Worm (Caenorhabditis elegans) whole organism, L1 larva: ENCODE results near the gene C07B5.6.
A peak's percentile ranks its signal among the peaks of the same experiment; 100 is the strongest.

Experiments used
- C04F5.9 ChIP-seq: sonication (generic microtip); optimal IDR thresholded peaks from 2 replicates; lab custom pipeline; 2016; ENCODE audit warnings: missing genetic modification characterization, missing compliant biosample characterization
- C16A3.4 ChIP-seq: fragments of 150-350 bp; optimal IDR thresholded peaks from 2 replicates; lab custom pipeline; 2014; ENCODE audit warnings: missing biosample characterization, missing genetic modification characterization
- C34B4.2 ChIP-seq: sonication (generic microtip); optimal IDR thresholded peaks from 2 replicates; lab custom pipeline; 2017; ENCODE audit warnings: mild to moderate bottlenecking, missing genetic modification characterization, missing compliant biosample characterization
- Y116A8C.19 ChIP-seq: sonication (generic microtip); optimal IDR thresholded peaks from 2 replicates; lab custom pipeline; 2016; ENCODE audit warnings: missing compliant biosample characterization, missing genetic modification characterization, borderline replicate concordance
- aha-1 ChIP-seq: fragments of 150-350 bp; optimal IDR thresholded peaks from 2 replicates; lab custom pipeline; 2014; ENCODE audit warnings: missing biosample characterization, missing genetic modification characterization
- blmp-1 ChIP-seq: fragments of 150-350 bp; optimal IDR thresholded peaks from 2 replicates; lab custom pipeline; 2014; ENCODE audit warnings: missing biosample characterization, missing genetic modification characterization
- ceh-63 ChIP-seq: fragments of 200-800 bp; sonication (Bioruptor generic); optimal IDR thresholded peaks from 2 replicates; lab custom pipeline; 2018; ENCODE audit warnings: mild to moderate bottlenecking, missing genetic modification characterization, missing compliant biosample characterization
- ceh-8 ChIP-seq: fragments of 200-800 bp; sonication (Bioruptor generic); optimal IDR thresholded peaks from 2 replicates; lab custom pipeline; 2018; ENCODE audit warnings: mild to moderate bottlenecking, missing genetic modification characterization, moderate library complexity, missing compliant biosample characterization
- ceh-88 ChIP-seq: fragments of 200-800 bp; sonication (Bioruptor generic); IDR thresholded peaks from 2 replicates; pipeline ENCODE4 v1.3.6; 2022; ENCODE audit warnings: missing genetic modification characterization, missing compliant biosample characterization
- efl-1 ChIP-seq, 4 experiments: fragments of 150-350 bp; optimal IDR thresholded peaks in 3 of 4; peaks in 1 of 4; 1 replicate in 1 of 4; 2 replicates in 3 of 4; lab custom pipeline; 2014; ENCODE audit warnings: missing biosample characterization in 2 of 4, missing genetic modification characterization in 2 of 4, missing genetic modification reagents in 2 of 4
- efl-3 ChIP-seq: fragments of 200-800 bp; sonication (Bioruptor generic); optimal IDR thresholded peaks from 2 replicates; lab custom pipeline; 2018; ENCODE audit warnings: mild to moderate bottlenecking, missing genetic modification characterization, missing compliant biosample characterization
- egl-27 ChIP-seq, 2 experiments: fragments of 150-350 bp in 1 of 2; sonication (generic microtip); optimal IDR thresholded peaks; 3 replicates each; lab custom pipeline; 2017 to 2018; ENCODE audit warnings: missing biosample characterization in 2 of 2, missing genetic modification characterization in 2 of 2, missing genetic modification reagents in 2 of 2
- elt-2 ChIP-seq: sonication (generic microtip); optimal IDR thresholded peaks from 2 replicates; lab custom pipeline; 2016; ENCODE audit warnings: missing genetic modification characterization, mild to moderate bottlenecking, inconsistent platforms, missing compliant biosample characterization, missing genetic modification reagents
- elt-3 ChIP-seq, 6 experiments: fragments of 150-350 bp in 1 of 6; sonication (generic microtip); optimal IDR thresholded peaks; 2 replicates each; lab custom pipeline; 2017 to 2018; ENCODE audit warnings: missing biosample characterization in 6 of 6, missing genetic modification characterization in 6 of 6, inconsistent platforms in 1 of 6
- ets-5 ChIP-seq: fragments of 200-800 bp; sonication (Bioruptor generic); IDR thresholded peaks from 2 replicates; pipeline ENCODE4 v1.3.6; 2022; ENCODE audit warnings: missing genetic modification characterization, missing compliant biosample characterization
- grh-1 ChIP-seq: fragments of 200-800 bp; sonication (Bioruptor generic); IDR thresholded peaks from 2 replicates; pipeline ENCODE4 v1.3.6; 2022; ENCODE audit warnings: missing genetic modification reagents, missing genetic modification characterization, missing compliant biosample characterization
- hlh-17 ChIP-seq: fragments of 200-800 bp; sonication (Bioruptor generic); optimal IDR thresholded peaks from 2 replicates; lab custom pipeline; 2018; ENCODE audit warnings: missing genetic modification characterization, mild to moderate bottlenecking, missing compliant biosample characterization, moderate library complexity, borderline replicate concordance
- hlh-4 ChIP-seq: sonication (generic microtip); optimal IDR thresholded peaks from 2 replicates; lab custom pipeline; 2016; ENCODE audit warnings: mild to moderate bottlenecking, missing genetic modification characterization, missing compliant biosample characterization
- isw-1 ChIP-seq: fragments of 200-800 bp; sonication (Bioruptor generic); IDR thresholded peaks from 2 replicates; pipeline ENCODE4 v1.3.6; 2022; ENCODE audit warnings: missing genetic modification characterization, missing compliant biosample characterization
- jun-1 ChIP-seq: fragments of 150-350 bp; optimal IDR thresholded peaks from 2 replicates; lab custom pipeline; 2014; ENCODE audit warnings: missing biosample characterization, missing genetic modification reagents, missing genetic modification characterization
- lin-14 ChIP-seq: fragments of 200-800 bp; sonication (Bioruptor generic); optimal IDR thresholded peaks from 2 replicates; lab custom pipeline; 2018; ENCODE audit warnings: mild to moderate bottlenecking, missing genetic modification characterization, moderate library complexity, missing compliant biosample characterization
- lin-15B ChIP-seq: fragments of 150-350 bp; sonication (generic microtip); optimal IDR thresholded peaks from 3 replicates; lab custom pipeline; 2014; ENCODE audit warnings: missing biosample characterization, missing genetic modification characterization
- lin-39 ChIP-seq: fragments of 150-350 bp; optimal IDR thresholded peaks from 2 replicates; lab custom pipeline; 2014; ENCODE audit warnings: missing biosample characterization, missing genetic modification reagents, missing genetic modification characterization
- lir-3 ChIP-seq: sonication (generic microtip); optimal IDR thresholded peaks from 2 replicates; lab custom pipeline; 2016; ENCODE audit warnings: mild to moderate bottlenecking, missing genetic modification characterization, moderate library complexity, missing compliant biosample characterization; ENCODE audit not compliant: poor library complexity
- lsy-2 ChIP-seq, 2 experiments: fragments of 150-350 bp; optimal IDR thresholded peaks; 2 replicates each; lab custom pipeline; 2014; ENCODE audit warnings: missing biosample characterization in 2 of 2, missing genetic modification characterization in 2 of 2
- mdl-1 ChIP-seq, 2 experiments: fragments of 150-350 bp; optimal IDR thresholded peaks; 2 replicates each; lab custom pipeline; 2014 to 2017; ENCODE audit warnings: missing biosample characterization in 2 of 2, missing genetic modification characterization in 2 of 2, inconsistent platforms in 1 of 2
- mep-1 ChIP-seq: fragments of 150-350 bp; optimal IDR thresholded peaks from 2 replicates; lab custom pipeline; 2014; ENCODE audit warnings: missing biosample characterization, missing genetic modification characterization
- nhr-11 ChIP-seq: fragments of 150-350 bp; optimal IDR thresholded peaks from 2 replicates; lab custom pipeline; 2014; ENCODE audit warnings: missing biosample characterization, missing genetic modification characterization
- nhr-19 ChIP-seq: fragments of 200-800 bp; sonication (Bioruptor generic); conservative IDR thresholded peaks from 2 replicates; pipeline ENCODE4 v1.3.6; 2022; ENCODE audit warnings: missing genetic modification characterization, missing compliant biosample characterization
- nhr-20 ChIP-seq: sonication (generic microtip); optimal IDR thresholded peaks from 2 replicates; lab custom pipeline; 2016; ENCODE audit warnings: mild to moderate bottlenecking, missing genetic modification characterization, missing compliant biosample characterization
- nhr-47 ChIP-seq: sonication (generic microtip); optimal IDR thresholded peaks from 2 replicates; lab custom pipeline; 2016; ENCODE audit warnings: mild to moderate bottlenecking, missing genetic modification characterization, moderate library complexity, missing compliant biosample characterization
- nhr-76 ChIP-seq: sonication (generic microtip); optimal IDR thresholded peaks from 2 replicates; lab custom pipeline; 2017; ENCODE audit warnings: missing biosample characterization, missing genetic modification characterization
- nhr-77 ChIP-seq: fragments of 150-350 bp; optimal IDR thresholded peaks from 2 replicates; lab custom pipeline; 2014; ENCODE audit warnings: missing biosample characterization, missing genetic modification characterization
- nhr-85 ChIP-seq: sonication (generic microtip); peaks from one replicate; lab custom pipeline; 2016; ENCODE audit warnings: missing genetic modification characterization, inconsistent platforms, missing compliant biosample characterization
- pag-3 ChIP-seq: sonication (generic microtip); optimal IDR thresholded peaks from 2 replicates; lab custom pipeline; 2017; ENCODE audit warnings: missing genetic modification characterization, mild to moderate bottlenecking, missing compliant biosample characterization, antibody characterized with exemption, borderline replicate concordance; ENCODE audit not compliant: insufficient read depth
- pqm-1 ChIP-seq: sonication (generic microtip); optimal IDR thresholded peaks from 3 replicates; lab custom pipeline; 2017; ENCODE audit warnings: missing biosample characterization, missing genetic modification characterization
- skn-1 ChIP-seq: fragments of 150-350 bp; optimal IDR thresholded peaks from 2 replicates; lab custom pipeline; 2014; ENCODE audit warnings: missing biosample characterization, missing genetic modification characterization
- snpc-4 ChIP-seq: fragments of 150-350 bp; optimal IDR thresholded peaks from 2 replicates; lab custom pipeline; 2014; ENCODE audit warnings: missing biosample characterization, missing genetic modification characterization
- snu-23 ChIP-seq: sonication (generic microtip); optimal IDR thresholded peaks from 2 replicates; lab custom pipeline; 2016; ENCODE audit warnings: missing genetic modification characterization, missing compliant biosample characterization
- sox-4 ChIP-seq: sonication (generic microtip); optimal IDR thresholded peaks from 2 replicates; lab custom pipeline; 2016; ENCODE audit warnings: missing genetic modification characterization, missing compliant biosample characterization
- sptf-1 ChIP-seq: fragments of 150-350 bp; optimal IDR thresholded peaks from 2 replicates; lab custom pipeline; 2014; ENCODE audit warnings: missing biosample characterization, missing genetic modification characterization
- sup-37 ChIP-seq: fragments of 200-800 bp; sonication (Bioruptor generic); optimal IDR thresholded peaks from 2 replicates; lab custom pipeline; 2018; ENCODE audit warnings: mild to moderate bottlenecking, missing genetic modification characterization, missing compliant biosample characterization
- swsn-7 ChIP-seq: sonication (generic microtip); optimal IDR thresholded peaks from 2 replicates; lab custom pipeline; 2016; ENCODE audit warnings: missing genetic modification characterization, missing compliant biosample characterization
- unc-30 ChIP-seq: sonication (generic microtip); optimal IDR thresholded peaks from 2 replicates; lab custom pipeline; 2017; ENCODE audit warnings: missing biosample characterization, missing genetic modification characterization
- unc-86 ChIP-seq: sonication (generic microtip); optimal IDR thresholded peaks from 2 replicates; lab custom pipeline; 2016; ENCODE audit warnings: missing genetic modification characterization, missing compliant biosample characterization
- unc-98 ChIP-seq: fragments of 200-800 bp; sonication (Bioruptor generic); IDR thresholded peaks from 2 replicates; pipeline ENCODE4 v1.3.6; 2022; ENCODE audit warnings: missing genetic modification characterization, missing compliant biosample characterization
- vab-15 ChIP-seq: sonication (generic microtip); optimal IDR thresholded peaks from 2 replicates; lab custom pipeline; 2017; ENCODE audit warnings: missing genotype, mild to moderate bottlenecking, missing genetic modification characterization, missing compliant biosample characterization
- xbp-1 ChIP-seq: sonication (generic microtip); optimal IDR thresholded peaks from 2 replicates; lab custom pipeline; 2016; ENCODE audit warnings: missing genetic modification characterization, missing compliant biosample characterization
- zip-4 ChIP-seq: fragments of 200-800 bp; sonication (Bioruptor generic); optimal IDR thresholded peaks from 2 replicates; lab custom pipeline; 2018; ENCODE audit warnings: mild to moderate bottlenecking, missing genetic modification characterization, moderate library complexity, missing compliant biosample characterization
- ztf-11 ChIP-seq, 2 experiments: sonication (generic microtip); optimal IDR thresholded peaks; 2 replicates each; lab custom pipeline; 2016 to 2017; ENCODE audit warnings: missing genetic modification characterization in 2 of 2, missing biosample characterization in 1 of 2, missing compliant biosample characterization in 1 of 2

Gene C07B5.6

ce11 chrX:9552404-9552803 is 33.6 kb downstream of the C07B5.6 start (continued):
- TF ChIP-seq unc-86 (tag; lab: Kevin White, UChicago), result no peak
- no peak for TF ChIP-seq hlh-17 (GFP tag; lab: Kevin White, UChicago)
- no peak for TF ChIP-seq ceh-88 (GFP tag; lab: Robert Waterston, UW)
- TF ChIP-seq nhr-85 (tag; lab: Kevin White, UChicago), result peak; percentile 76
- no peak for TF ChIP-seq C16A3.4 (tag; lab: Kevin White, UChicago)
- TF ChIP-seq vab-15, result no peak
- peak; percentile 77 for TF ChIP-seq lin-14 (GFP tag; lab: Kevin White, UChicago)
- no peak for TF ChIP-seq lin-39 (tag; lab: Kevin White, UChicago)
- peak in 1 of 2 experiments; percentile 2 for TF ChIP-seq ztf-11 (tag; optimal IDR thresholded peaks at IDR 0.05; lab: Kevin White, UChicago)
- no peak for TF ChIP-seq nhr-11 (tag; lab: Kevin White, UChicago)
- TF ChIP-seq hlh-4 (tag; lab: Kevin White, UChicago), result no peak
- peak in 1 of 2 experiments; percentile 22 for TF ChIP-seq lsy-2 (tag; optimal IDR thresholded peaks at IDR 0.05; lab: Kevin White, UChicago)
- TF ChIP-seq egl-27 (tag; optimal IDR thresholded peaks at IDR 0.05; lab: Kevin White, UChicago), result no peak
- TF ChIP-seq C34B4.2 (tag; lab: Kevin White, UChicago), result no peak
- no peak for TF ChIP-seq aha-1 (tag; lab: Kevin White, UChicago)
- no peak for TF ChIP-seq sup-37 (GFP tag; lab: Kevin White, UChicago)
- peak; percentile 44 to 49 for TF ChIP-seq efl-1 (optimal IDR thresholded peaks at IDR 0.05; lab: Kevin White, UChicago)
- peak; percentile 55 to 95 for TF ChIP-seq efl-1 (GFP tag; optimal IDR thresholded peaks at IDR 0.05 in 1 of 2; lab: Kevin White, UChicago)
- peak; percentile 33 for TF ChIP-seq nhr-47 (tag; lab: Kevin White, UChicago)
- TF ChIP-seq zip-4 (GFP tag; lab: Kevin White, UChicago), result no peak
- TF ChIP-seq swsn-7 (tag; lab: Kevin White, UChicago), result peak; percentile 42
- no peak for TF ChIP-seq C04F5.9
- TF ChIP-seq unc-30 (tag; lab: Kevin White, UChicago), result no peak
- TF ChIP-seq elt-3 (tag; optimal IDR thresholded peaks at IDR 0.05; lab: Kevin White, UChicago), result peak in 1 of 6 experiments; percentile 8
- TF ChIP-seq lin-15B (tag; lab: Kevin White, UChicago), result no peak
- TF ChIP-seq lir-3 (tag; lab: Kevin White, UChicago), result no peak
- TF ChIP-seq mep-1 (tag; lab: Kevin White, UChicago), result peak; percentile 62
- peak in 1 of 2 experiments; percentile 43 for TF ChIP-seq mdl-1 (tag; optimal IDR thresholded peaks at IDR 0.05; lab: Kevin White, UChicago)
- TF ChIP-seq ets-5 (GFP tag; lab: Robert Waterston, UW), result no peak
- no peak for TF ChIP-seq nhr-77 (tag; lab: Kevin White, UChicago)
- TF ChIP-seq isw-1 (GFP tag; lab: Robert Waterston, UW), result no peak
- TF ChIP-seq xbp-1, result peak; percentile 12
- no peak for TF ChIP-seq Y116A8C.19 (tag; lab: Kevin White, UChicago)
- no peak for TF ChIP-seq nhr-76 (tag; lab: Kevin White, UChicago)
- TF ChIP-seq elt-2 (tag; lab: Kevin White, UChicago), result no peak
- TF ChIP-seq snpc-4 (tag; lab: Kevin White, UChicago), result no peak
- TF ChIP-seq ceh-8 (GFP tag; lab: Kevin White, UChicago), result no peak
- TF ChIP-seq ceh-63, result no peak
- no peak for TF ChIP-seq unc-98

- TF ChIP-seq nhr-85 (tag; lab: Kevin White, UChicago) (peak; percentile 95), mep-1 (tag; lab: Kevin White, UChicago) (peak; percentile 60), sox-4 (tag; lab: Kevin White, UChicago) (no peak), sptf-1 (tag; lab: Kevin White, UChicago) (no peak), nhr-20 (tag; lab: Kevin White, UChicago) (peak; percentile 52), elt-3 (tag; optimal IDR thresholded peaks at IDR 0.05; lab: Kevin White, UChicago) (peak in 4 of 6 experiments; percentile 17 to 76 (median 42)), jun-1 (tag; lab: Kevin White, UChicago) (peak; percentile 27), snu-23 (GFP tag; lab: Kevin White, UChicago) (peak; percentile 9), elt-2 (tag; lab: Kevin White, UChicago) (peak; percentile 51), nhr-19 (GFP tag; lab: Robert Waterston, UW) (peak; percentile 10; the same call in 1 of the 2 replicates), efl-3 (GFP tag; lab: Kevin White, UChicago) (no peak), pqm-1 (tag; lab: Kevin White, UChicago) (no peak), pag-3 (tag; lab: Kevin White, UChicago) (peak; percentile 34), unc-86 (tag; lab: Kevin White, UChicago) (no peak), skn-1 (no peak), C16A3.4 (tag; lab: Kevin White, UChicago) (peak; percentile 11), lin-14 (GFP tag; lab: Kevin White, UChicago) (peak; percentile 88), mdl-1 (tag; optimal IDR thresholded peaks at IDR 0.05; lab: Kevin White, UChicago) (peak in 1 of 2 experiments; percentile 37), grh-1 (GFP tag; lab: Robert Waterston, UW) (peak; percentile 56; the same call in 1 of the 2 replicates), egl-27 (tag; optimal IDR thresholded peaks at IDR 0.05; lab: Kevin White, UChicago) (no peak), C04F5.9 (no peak), blmp-1 (tag; lab: Kevin White, UChicago) (peak; percentile 95)
Observed at ce11 chrX:9553095-9553494, 34.3 kb downstream of the C07B5.6 start.
